Worm (Caenorhabditis elegans) whole organism, mixed stage, embryonic: ENCODE measurements around the gene mapk-15.

Experiments
- flh-1 ChIP-seq: fragments of 200-800 bp; sonication (Bioruptor generic); optimal IDR thresholded peaks from 2 replicates; lab custom pipeline; 2018; ENCODE audit warnings: mild to moderate bottlenecking, missing genetic modification characterization, moderate library complexity, missing compliant biosample characterization
- pha-4 ChIP-seq: fragments of 150-350 bp; optimal IDR thresholded peaks from 2 replicates; lab custom pipeline; 2018; ENCODE audit warnings: missing biosample characterization, missing genetic modification reagents, missing genetic modification characterization

DNA sequence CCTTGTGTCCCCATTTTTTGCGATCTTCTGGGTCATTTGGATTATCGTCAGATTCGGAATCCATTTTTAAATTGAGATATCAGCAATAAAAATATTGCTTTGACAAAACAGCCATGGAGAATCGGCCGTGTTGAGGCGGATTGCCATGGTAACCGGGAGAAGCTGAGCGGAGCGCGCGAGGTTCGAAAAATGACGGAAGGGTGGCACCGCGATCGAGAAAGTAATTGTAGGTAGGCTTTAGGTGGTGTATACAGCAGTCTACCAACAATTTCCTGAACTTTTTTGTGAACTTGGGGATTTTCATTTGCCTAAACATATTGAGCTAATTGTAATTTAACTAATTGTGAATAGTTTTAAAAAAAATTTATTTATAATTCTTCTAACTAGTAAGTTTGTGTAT is 28.3 kb upstream of the mapk-15 start, which contains the start of gene ift-139:
- TF ChIP-seq flh-1 (GFP tag; lab: Kevin White, UChicago) = no peak
- no peak for TF ChIP-seq pha-4
